Fruit fly (Drosophila melanogaster) whole organism, pupa: Measurements from ENCODE around the gene toc.

Experiments used
- CG13204 ChIP-seq: fragments of 200-800 bp; sonication (Bioruptor generic); optimal IDR thresholded peaks from 2 replicates; lab custom pipeline; 2018; ENCODE audit warnings: missing biosample characterization, mild to moderate bottlenecking, missing genetic modification characterization, moderate library complexity
- CG14655 ChIP-seq: fragments of 200-800 bp; sonication (Bioruptor generic); optimal IDR thresholded peaks from 3 replicates; lab custom pipeline; 2017; ENCODE audit warnings: mild to moderate bottlenecking, missing biosample characterization, missing genetic modification reagents, missing genetic modification characterization
- CG15710 ChIP-seq: fragments of 200-800 bp; sonication (Bioruptor generic); optimal IDR thresholded peaks from 2 replicates; lab custom pipeline; 2018; ENCODE audit warnings: missing biosample characterization, mild to moderate bottlenecking, missing genetic modification characterization, moderate library complexity
- CG17806 ChIP-seq: fragments of 200-800 bp; sonication (Bioruptor generic); optimal IDR thresholded peaks from 2 replicates; lab custom pipeline; 2018; ENCODE audit warnings: missing biosample characterization, mild to moderate bottlenecking, missing genetic modification characterization, moderate library complexity
- CG32121 ChIP-seq: fragments of 200-800 bp; sonication (Bioruptor generic); IDR thresholded peaks from 2 replicates; pipeline ENCODE4 v1.3.6; 2022; ENCODE audit warnings: missing biosample characterization, missing genetic modification characterization
- CG8159 ChIP-seq: fragments of 200-800 bp; sonication (Bioruptor generic); optimal IDR thresholded peaks from 3 replicates; lab custom pipeline; 2018; ENCODE audit warnings: missing biosample characterization, mild to moderate bottlenecking, missing genetic modification characterization, moderate library complexity
- CG9948 ChIP-seq: fragments of 200-800 bp; sonication (Bioruptor generic); optimal IDR thresholded peaks from 2 replicates; lab custom pipeline; 2018; ENCODE audit warnings: missing biosample characterization, mild to moderate bottlenecking, missing genetic modification characterization, moderate library complexity
- EcR ChIP-seq: fragments of 200-800 bp; sonication (Bioruptor generic); optimal IDR thresholded peaks from 3 replicates; lab custom pipeline; 2019; ENCODE audit warnings: missing biosample characterization, missing genetic modification characterization, mild to moderate bottlenecking, moderate library complexity, missing genetic modification reagents
- Ets98B ChIP-seq: fragments of 200-800 bp; sonication (Bioruptor generic); IDR thresholded peaks from 2 replicates; pipeline ENCODE4 v1.3.6; 2022; ENCODE audit warnings: missing biosample characterization, missing genetic modification characterization
- Snoo ChIP-seq: fragments of 200-800 bp; sonication (Bioruptor generic); optimal IDR thresholded peaks from 3 replicates; lab custom pipeline; 2017; ENCODE audit warnings: missing biosample characterization, mild to moderate bottlenecking, missing genetic modification characterization, inconsistent platforms
- gl ChIP-seq: fragments of 200-800 bp; sonication (Bioruptor generic); optimal IDR thresholded peaks from 2 replicates; lab custom pipeline; 2018; ENCODE audit warnings: missing biosample characterization, mild to moderate bottlenecking, missing genetic modification characterization
- rn ChIP-seq: fragments of 200-800 bp; sonication (Bioruptor generic); IDR thresholded peaks from 2 replicates; pipeline ENCODE4 v1.3.6; 2022; ENCODE audit warnings: missing biosample characterization, missing genetic modification characterization

DNA sequence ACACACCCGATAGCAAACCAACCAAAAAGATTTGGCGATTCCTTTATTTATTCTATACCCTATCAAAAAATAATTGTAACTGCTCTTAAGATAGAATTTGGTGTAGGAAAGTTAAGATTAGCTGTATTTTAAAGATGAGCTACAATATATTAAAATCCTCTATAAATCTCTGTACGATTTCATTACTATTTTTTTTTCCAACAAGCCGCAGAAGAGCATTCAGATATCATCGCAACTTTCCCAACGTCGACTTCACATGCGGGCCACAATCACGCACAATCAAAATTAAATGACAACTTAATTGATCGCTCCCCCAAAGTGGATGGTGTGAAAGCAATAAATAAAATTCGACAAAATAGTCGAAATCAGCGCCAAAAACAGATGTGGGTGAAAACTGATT, 52.1 kb downstream of the toc start:
- TF ChIP-seq Ets98B (GFP tag; lab: Robert Waterston, UW) (no peak), CG14655 (GFP tag; lab: Kevin White, UChicago) (no peak), EcR (no peak), CG9948 (tag; lab: Kevin White, UChicago) (no peak), CG13204 (GFP tag; lab: Kevin White, UChicago) (no peak), CG17806 (tag; lab: Kevin White, UChicago) (no peak), CG8159 (tag; lab: Kevin White, UChicago) (no peak), CG32121 (0 out of 2 replicates have a peak, but pooled peaks have one; percentile 17), gl (tag; lab: Kevin White, UChicago) (no peak), rn (GFP tag; lab: Robert Waterston, UW) (no peak), CG15710 (tag; lab: Kevin White, UChicago) (no peak), Snoo (tag; lab: Kevin White, UChicago) (no peak)
